Worm (Caenorhabditis elegans) whole organism, L4 larva: ENCODE results near the gene ndua-1.
A peak's percentile ranks its signal among the peaks of the same experiment; 100 is the strongest.

Source experiments
- F26F4.8 ChIP-seq: fragments of 200-800 bp; sonication (Bioruptor generic); conservative IDR thresholded peaks from 2 replicates; pipeline ENCODE4 v1.3.6; 2022; ENCODE audit warnings: missing genetic modification characterization, missing compliant biosample characterization
- F44E2.7 ChIP-seq: fragments of 200-800 bp; sonication (Bioruptor generic); IDR thresholded peaks from 2 replicates; pipeline ENCODE4 v2.1.2; 2022; ENCODE audit warnings: missing genetic modification characterization, missing compliant biosample characterization
- ZK337.2 ChIP-seq: fragments of 200-800 bp; sonication (Bioruptor generic); IDR thresholded peaks from 2 replicates; pipeline ENCODE4 v1.3.6; 2022; ENCODE audit warnings: missing genetic modification reagents, missing genetic modification characterization, missing compliant biosample characterization
- aha-1 ChIP-seq: fragments of 150-350 bp; peaks from one replicate; lab custom pipeline; 2014; ENCODE audit warnings: missing biosample characterization, missing genetic modification characterization
- ama-1 ChIP-seq: fragments of 150-350 bp; optimal IDR thresholded peaks from 2 replicates; lab custom pipeline; 2014; ENCODE audit warnings: inconsistent platforms, mixed read lengths
- ceh-20 ChIP-seq: fragments of 200-800 bp; sonication (Bioruptor generic); IDR thresholded peaks from 2 replicates; pipeline ENCODE4 v1.3.6; 2022; ENCODE audit warnings: missing genetic modification reagents, missing genetic modification characterization, missing compliant biosample characterization
- ceh-28 ChIP-seq: fragments of 150-350 bp; optimal IDR thresholded peaks from 2 replicates; lab custom pipeline; 2014; ENCODE audit warnings: missing biosample characterization, missing genetic modification reagents, missing genetic modification characterization
- ceh-32 ChIP-seq: sonication (generic microtip); optimal IDR thresholded peaks from 2 replicates; lab custom pipeline; 2016; ENCODE audit warnings: mild to moderate bottlenecking, missing genetic modification characterization, missing compliant biosample characterization; ENCODE audit not compliant: poor library complexity
- ceh-62 ChIP-seq: sonication (generic microtip); optimal IDR thresholded peaks from 2 replicates; lab custom pipeline; 2017; ENCODE audit warnings: missing biosample characterization, missing genetic modification characterization
- ces-1 ChIP-seq: fragments of 150-350 bp; sonication (generic microtip); optimal IDR thresholded peaks from 4 replicates; lab custom pipeline; 2014; ENCODE audit warnings: missing biosample characterization, missing genetic modification reagents, missing genetic modification characterization
- daf-8 ChIP-seq: fragments of 200-800 bp; sonication (Bioruptor generic); IDR thresholded peaks from 2 replicates; pipeline ENCODE4 v1.3.6; 2022; ENCODE audit warnings: missing genetic modification characterization, missing compliant biosample characterization
- dmd-8 ChIP-seq: fragments of 200-800 bp; sonication (Bioruptor generic); IDR thresholded peaks from 2 replicates; pipeline ENCODE4 v1.3.6; 2022; ENCODE audit warnings: missing genetic modification characterization, missing compliant biosample characterization
- dpl-1 ChIP-seq: fragments of 150-350 bp; optimal IDR thresholded peaks from 2 replicates; lab custom pipeline; 2014; ENCODE audit warnings: missing biosample characterization, missing genetic modification reagents, missing genetic modification characterization
- duxl-1 ChIP-seq: sonication (generic microtip); optimal IDR thresholded peaks from 2 replicates; lab custom pipeline; 2016; ENCODE audit warnings: mild to moderate bottlenecking, missing genetic modification characterization, moderate library complexity, missing compliant biosample characterization; ENCODE audit not compliant: poor library complexity
- dve-1 ChIP-seq: sonication (generic microtip); optimal IDR thresholded peaks from 2 replicates; lab custom pipeline; 2017; ENCODE audit warnings: antibody characterized with exemption, mild to moderate bottlenecking, missing genetic modification characterization, missing compliant biosample characterization; ENCODE audit not compliant: insufficient read depth
- fos-1 ChIP-seq: fragments of 150-350 bp; optimal IDR thresholded peaks from 2 replicates; lab custom pipeline; 2014; ENCODE audit warnings: missing biosample characterization, missing genetic modification characterization
- hlh-11 ChIP-seq: fragments of 200-800 bp; sonication (Bioruptor generic); optimal IDR thresholded peaks from 2 replicates; lab custom pipeline; 2018; ENCODE audit warnings: mild to moderate bottlenecking, missing genetic modification characterization, missing compliant biosample characterization
- hmg-1.1 ChIP-seq: fragments of 200-800 bp; sonication (Bioruptor generic); IDR thresholded peaks from 2 replicates; pipeline ENCODE4 v1.3.6; 2022; ENCODE audit warnings: missing genetic modification reagents, missing genetic modification characterization, missing compliant biosample characterization
- lin-15B ChIP-seq: fragments of 150-350 bp; sonication (generic microtip); optimal IDR thresholded peaks from 3 replicates; lab custom pipeline; 2014; ENCODE audit warnings: missing biosample characterization, missing genetic modification characterization
- lin-39 ChIP-seq: fragments of 150-350 bp; optimal IDR thresholded peaks from 2 replicates; lab custom pipeline; 2014; ENCODE audit warnings: missing biosample characterization, missing genetic modification reagents, missing genetic modification characterization
- lir-3 ChIP-seq: sonication (generic microtip); optimal IDR thresholded peaks from 2 replicates; lab custom pipeline; 2016; ENCODE audit warnings: mild to moderate bottlenecking, missing genetic modification characterization, missing compliant biosample characterization
- lsy-2 ChIP-seq, 2 experiments: fragments of 150-350 bp in 1 of 2; sonication (generic microtip) in 1 of 2; optimal IDR thresholded peaks; 2 replicates each; lab custom pipeline; 2014 to 2017; ENCODE audit warnings: missing biosample characterization in 2 of 2, missing genetic modification characterization in 2 of 2
- mdt-29 ChIP-seq: fragments of 200-800 bp; sonication (Bioruptor generic); IDR thresholded peaks from 2 replicates; pipeline ENCODE4 v1.3.6; 2022; ENCODE audit warnings: missing genetic modification reagents, missing genetic modification characterization, missing compliant biosample characterization
- mep-1 ChIP-seq: fragments of 150-350 bp; sonication (generic microtip); optimal IDR thresholded peaks from 3 replicates; lab custom pipeline; 2014; ENCODE audit warnings: missing biosample characterization, missing genetic modification characterization
- mes-2 ChIP-seq: sonication (generic microtip); optimal IDR thresholded peaks from 2 replicates; lab custom pipeline; 2016; ENCODE audit warnings: missing genotype, mild to moderate bottlenecking, missing genetic modification characterization, missing compliant biosample characterization; ENCODE audit not compliant: poor library complexity, severe bottlenecking
- mxl-3 ChIP-seq: fragments of 200-800 bp; sonication (Bioruptor generic); optimal IDR thresholded peaks from 2 replicates; lab custom pipeline; 2018; ENCODE audit warnings: mild to moderate bottlenecking, missing genetic modification characterization, missing compliant biosample characterization
- nhr-11 ChIP-seq: fragments of 150-350 bp; optimal IDR thresholded peaks from 2 replicates; lab custom pipeline; 2014; ENCODE audit warnings: missing biosample characterization, missing genetic modification characterization
- nhr-111 ChIP-seq: fragments of 200-800 bp; sonication (Bioruptor generic); optimal IDR thresholded peaks from 2 replicates; lab custom pipeline; 2018; ENCODE audit warnings: mild to moderate bottlenecking, missing genetic modification characterization, missing compliant biosample characterization
- nhr-237 ChIP-seq: sonication (generic microtip); optimal IDR thresholded peaks from 2 replicates; lab custom pipeline; 2017; ENCODE audit warnings: missing biosample characterization, missing genetic modification characterization
- nhr-28 ChIP-seq: fragments of 150-350 bp; optimal IDR thresholded peaks from 2 replicates; lab custom pipeline; 2014; ENCODE audit warnings: missing biosample characterization, missing genetic modification characterization
- nhr-41 ChIP-seq: fragments of 200-800 bp; sonication (Bioruptor generic); IDR thresholded peaks from 2 replicates; pipeline ENCODE4 v1.3.6; 2022; ENCODE audit warnings: missing genetic modification reagents, missing genetic modification characterization, missing compliant biosample characterization
- nhr-6 ChIP-seq: fragments of 150-350 bp; optimal IDR thresholded peaks from 2 replicates; lab custom pipeline; 2014; ENCODE audit warnings: missing biosample characterization, missing genetic modification characterization
- nhr-76 ChIP-seq: fragments of 150-350 bp; optimal IDR thresholded peaks from 2 replicates; lab custom pipeline; 2014; ENCODE audit warnings: missing biosample characterization, missing genetic modification characterization
- pha-4 ChIP-seq, 2 experiments: fragments of 150-350 bp in 1 of 2; fragments of 200-800 bp in 1 of 2; sonication (Bioruptor generic) in 1 of 2; IDR thresholded peaks in 1 of 2; optimal IDR thresholded peaks in 1 of 2; 2 replicates each; pipeline versions ENCODE4 v1.3.6 to Lab custom; 2014 to 2022; ENCODE audit warnings: missing genetic modification characterization in 2 of 2, missing genetic modification reagents in 2 of 2, missing biosample characterization in 1 of 2, missing compliant biosample characterization in 1 of 2
- set-16 ChIP-seq: fragments of 200-800 bp; sonication (Bioruptor generic); IDR thresholded peaks from 2 replicates; pipeline ENCODE4 v1.3.6; 2022; ENCODE audit warnings: missing genetic modification reagents, missing genetic modification characterization, missing compliant biosample characterization
- skn-1 ChIP-seq: fragments of 150-350 bp; optimal IDR thresholded peaks from 2 replicates; lab custom pipeline; 2014; ENCODE audit warnings: missing biosample characterization, missing genetic modification characterization
- tag-97 ChIP-seq: fragments of 200-800 bp; sonication (Bioruptor generic); IDR thresholded peaks from 2 replicates; pipeline ENCODE4 v1.3.6; 2022; ENCODE audit warnings: missing genetic modification characterization, missing compliant biosample characterization
- tra-1 ChIP-seq: fragments of 200-800 bp; sonication (Bioruptor generic); IDR thresholded peaks from 2 replicates; pipeline ENCODE4 v1.3.6; 2022; ENCODE audit warnings: missing genetic modification reagents, missing genetic modification characterization, missing compliant biosample characterization
- unc-62 ChIP-seq, 3 experiments: fragments of 150-350 bp in 1 of 3; sonication (generic microtip); optimal IDR thresholded peaks in 2 of 3; peaks in 1 of 3; 1 replicate in 1 of 3; 2 replicates in 2 of 3; lab custom pipeline; 2014 to 2017; ENCODE audit warnings: missing biosample characterization in 3 of 3, missing genetic modification characterization in 3 of 3, missing genetic modification reagents in 3 of 3, missing genotype in 1 of 3
- zag-1 ChIP-seq: fragments of 150-350 bp; optimal IDR thresholded peaks from 2 replicates; lab custom pipeline; 2014; ENCODE audit warnings: missing biosample characterization, missing genetic modification characterization
- zfp-3 ChIP-seq: fragments of 200-800 bp; sonication (Bioruptor generic); conservative IDR thresholded peaks from 2 replicates; pipeline ENCODE4 v1.3.6; 2022; ENCODE audit warnings: missing genetic modification reagents, missing genetic modification characterization, missing compliant biosample characterization
- zip-11 ChIP-seq: fragments of 200-800 bp; sonication (Bioruptor generic); IDR thresholded peaks from 2 replicates; pipeline ENCODE4 v1.3.6; 2022; ENCODE audit warnings: missing genetic modification characterization, missing compliant biosample characterization
- zip-2 ChIP-seq: fragments of 150-350 bp; optimal IDR thresholded peaks from 2 replicates; lab custom pipeline; 2014; ENCODE audit warnings: missing biosample characterization, missing genetic modification characterization

The ndua-1 gene

DNA sequence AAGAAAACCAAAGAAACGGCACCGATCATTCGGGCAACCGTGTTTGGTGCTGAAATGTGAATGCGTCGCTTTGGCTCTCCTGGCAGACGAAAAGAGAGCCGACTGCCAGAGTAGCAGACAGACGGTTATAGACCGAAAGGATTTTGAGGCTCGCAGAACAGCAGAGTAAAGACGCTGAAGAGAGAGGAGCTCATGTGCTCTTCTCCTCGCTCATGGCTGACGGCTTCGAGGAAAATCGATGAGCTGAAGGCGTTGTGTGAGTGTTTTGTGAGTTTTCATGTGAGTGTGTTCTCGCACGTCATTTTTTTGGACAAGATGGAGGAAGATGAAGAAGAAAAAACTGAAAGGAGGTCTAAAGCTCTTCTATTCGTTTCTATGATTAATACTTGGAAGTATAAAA, 22.9 kb downstream of the ndua-1 start, which contains the start of gene sbt-1 (continued):
- TF ChIP-seq zip-2, result no peak
- peak; percentile 75 for TF ChIP-seq hmg-1.1 (GFP tag; lab: Robert Waterston, UW)
- no peak for TF ChIP-seq skn-1 (tag; lab: Kevin White, UChicago)
- TF ChIP-seq pha-4 (GFP tag; IDR thresholded peaks at IDR 0.05; lab: Robert Waterston, UW), result no peak
- no peak for TF ChIP-seq pha-4 (tag; optimal IDR thresholded peaks at IDR 0.05; lab: Kevin White, UChicago)
- no peak for TF ChIP-seq ama-1 (lab: Kevin White, UChicago)
- TF ChIP-seq hlh-11 (tag; lab: Kevin White, UChicago), result peak; percentile 14
- no peak for TF ChIP-seq lin-39 (tag; lab: Kevin White, UChicago)
- TF ChIP-seq aha-1 (tag; lab: Kevin White, UChicago), result peak; percentile 96
- no peak for TF ChIP-seq dmd-8 (GFP tag; lab: Robert Waterston, UW)
- no peak for TF ChIP-seq lir-3 (tag; lab: Kevin White, UChicago)
- no peak for TF ChIP-seq ceh-62
- TF ChIP-seq dpl-1 (GFP tag; lab: Kevin White, UChicago), result no peak
- TF ChIP-seq tag-97 (GFP tag; lab: Robert Waterston, UW), result no peak
- no peak for TF ChIP-seq fos-1
- TF ChIP-seq lin-15B (tag; lab: Kevin White, UChicago), result no peak
- no peak for TF ChIP-seq mdt-29 (GFP tag; lab: Robert Waterston, UW)
- peak; percentile 45 for TF ChIP-seq nhr-11
- no peak for TF ChIP-seq nhr-6 (tag; lab: Kevin White, UChicago)
- peak; percentile 45 to 74 for TF ChIP-seq lsy-2 (tag; optimal IDR thresholded peaks at IDR 0.05; lab: Kevin White, UChicago)
- no peak for TF ChIP-seq ZK337.2 (GFP tag; lab: Robert Waterston, UW)
- TF ChIP-seq dve-1, result no peak
- TF ChIP-seq nhr-76 (tag; lab: Kevin White, UChicago), result no peak
- TF ChIP-seq set-16 (GFP tag; lab: Robert Waterston, UW), result peak; percentile 55
- TF ChIP-seq nhr-111 (GFP tag; lab: Kevin White, UChicago), result no peak
- no peak for TF ChIP-seq mep-1 (tag; lab: Kevin White, UChicago)
- no peak for TF ChIP-seq nhr-237
- no peak for TF ChIP-seq zfp-3 (GFP tag; lab: Robert Waterston, UW)
- TF ChIP-seq F44E2.7 (GFP tag; lab: Robert Waterston, UW), result no peak
- TF ChIP-seq ceh-28, result peak; percentile 30
- no peak for TF ChIP-seq ceh-32 (tag; lab: Kevin White, UChicago)
- no peak for TF ChIP-seq nhr-28 (tag; lab: Kevin White, UChicago)

DNA sequence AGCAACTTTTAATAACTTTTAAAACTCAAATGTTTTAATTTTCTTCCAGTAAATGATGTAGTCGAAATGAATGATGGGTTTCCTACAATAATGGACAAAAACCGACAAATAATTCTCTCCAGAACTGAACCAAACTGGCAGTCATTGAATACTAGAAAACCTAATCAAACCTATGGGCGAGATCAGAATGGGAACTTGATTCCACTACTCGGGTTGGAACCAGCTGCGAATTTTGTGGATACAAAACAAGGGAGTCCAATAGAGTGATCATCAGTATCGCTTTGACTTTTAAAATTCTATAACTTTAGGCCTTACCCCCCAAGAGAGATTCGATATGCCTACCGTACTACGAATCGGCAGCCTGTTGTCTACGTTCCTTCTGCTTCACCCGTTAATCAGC, 25.1 kb downstream of the ndua-1 start:
- TF ChIP-seq dmd-8 (GFP tag; lab: Robert Waterston, UW) (no peak), duxl-1 (tag; lab: Kevin White, UChicago) (no peak), zag-1 (tag; lab: Kevin White, UChicago) (no peak), mxl-3 (GFP tag; lab: Kevin White, UChicago) (no peak), pha-4 (GFP tag; IDR thresholded peaks at IDR 0.05; lab: Robert Waterston, UW) (no peak), pha-4 (tag; optimal IDR thresholded peaks at IDR 0.05; lab: Kevin White, UChicago) (no peak), zfp-3 (GFP tag; lab: Robert Waterston, UW) (no peak), hlh-11 (tag; lab: Kevin White, UChicago) (no peak), unc-62 (GFP tag; optimal IDR thresholded peaks at IDR 0.05 in 1 of 2; lab: Kevin White, UChicago) (peak in 1 of 2 experiments; percentile 81), unc-62 (tag; optimal IDR thresholded peaks at IDR 0.05; lab: Kevin White, UChicago) (no peak), aha-1 (tag; lab: Kevin White, UChicago) (peak; percentile 73)

DNA sequence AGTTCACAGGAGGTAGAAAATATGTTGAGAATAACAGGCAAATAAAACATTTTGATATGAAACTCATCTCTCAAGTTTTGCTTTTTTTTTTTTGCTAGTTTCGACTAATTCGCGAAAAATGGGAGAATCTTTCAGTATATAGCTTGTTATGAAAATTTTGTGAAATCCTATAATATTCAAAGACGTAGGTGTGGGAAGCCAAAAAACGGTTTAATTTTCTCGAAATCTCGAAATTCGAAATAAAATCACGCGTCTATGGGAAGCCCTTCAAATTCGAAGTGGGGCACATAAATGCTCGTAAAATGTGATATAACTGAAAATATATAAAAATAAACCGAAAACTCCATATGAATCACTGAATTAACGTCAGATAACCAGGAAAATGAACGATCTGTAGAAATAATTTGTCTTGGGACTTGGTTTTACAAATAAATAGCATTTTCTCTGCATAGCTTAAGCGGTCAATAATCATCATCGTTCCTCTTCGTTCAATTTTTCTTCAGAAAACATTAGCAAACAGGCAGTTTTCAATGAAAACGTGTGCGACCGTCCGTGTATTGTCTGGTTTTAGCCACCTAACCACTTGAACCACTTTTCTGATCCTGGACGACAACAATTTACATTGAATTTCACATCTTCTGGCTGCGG, 26.6 kb downstream of the ndua-1 start, which contains the start of the genes gcy-22 and grl-14:
Gene gcy-22 (minus strand): TSS at position 101 of the 648 bp plus-strand sequence.
Gene grl-14 (plus strand): TSS at position 598 of the 648 bp plus-strand sequence.
- TF ChIP-seq ceh-20 (GFP tag; lab: Robert Waterston, UW), result no peak
- no peak for TF ChIP-seq daf-8 (GFP tag; lab: Robert Waterston, UW)
- no peak for TF ChIP-seq nhr-41 (GFP tag; lab: Robert Waterston, UW)
- no peak for TF ChIP-seq zip-11
- no peak for TF ChIP-seq unc-62 (GFP tag; optimal IDR thresholded peaks at IDR 0.05 in 1 of 2; lab: Kevin White, UChicago)
- no peak for TF ChIP-seq unc-62 (tag; optimal IDR thresholded peaks at IDR 0.05; lab: Kevin White, UChicago)
- no peak for TF ChIP-seq mes-2 (tag; lab: Kevin White, UChicago)
- TF ChIP-seq tra-1, result no peak
- TF ChIP-seq F26F4.8 (GFP tag; lab: Robert Waterston, UW), result no peak
- TF ChIP-seq ces-1 (GFP tag; lab: Kevin White, UChicago), result no peak
- no peak for TF ChIP-seq F44E2.7 (GFP tag; lab: Robert Waterston, UW)
